Worm (Caenorhabditis elegans) whole organism, L2 larva: Measurements from ENCODE around the gene sqst-3.

Source experiments
- F13H6.1 ChIP-seq: sonication (generic microtip); optimal IDR thresholded peaks from 2 replicates; lab custom pipeline; 2016; ENCODE audit warnings: missing genetic modification characterization, missing compliant biosample characterization
- aly-2 ChIP-seq: fragments of 150-350 bp; optimal IDR thresholded peaks from 2 replicates; lab custom pipeline; 2014; ENCODE audit warnings: missing biosample characterization, missing genetic modification characterization
- elt-3 ChIP-seq: sonication (generic microtip); optimal IDR thresholded peaks from 2 replicates; lab custom pipeline; 2017; ENCODE audit warnings: missing biosample characterization, missing genetic modification characterization
- lin-39 ChIP-seq: fragments of 150-350 bp; optimal IDR thresholded peaks from 2 replicates; lab custom pipeline; 2014; ENCODE audit warnings: missing biosample characterization, missing genetic modification reagents, missing genetic modification characterization
- nhr-12 ChIP-seq: fragments of 150-350 bp; optimal IDR thresholded peaks from 2 replicates; lab custom pipeline; 2014; ENCODE audit warnings: missing biosample characterization, missing genetic modification characterization
- peb-1 ChIP-seq: fragments of 150-350 bp; optimal IDR thresholded peaks from 2 replicates; lab custom pipeline; 2014; ENCODE audit warnings: missing biosample characterization, missing genetic modification characterization
- sem-4 ChIP-seq: fragments of 150-350 bp; optimal IDR thresholded peaks from 2 replicates; lab custom pipeline; 2014; ENCODE audit warnings: missing biosample characterization, missing genetic modification reagents, missing genetic modification characterization
- snpc-4 ChIP-seq: fragments of 150-350 bp; optimal IDR thresholded peaks from 2 replicates; lab custom pipeline; 2014; ENCODE audit warnings: missing biosample characterization, missing genetic modification characterization
- unc-39 ChIP-seq: fragments of 150-350 bp; optimal IDR thresholded peaks from 2 replicates; lab custom pipeline; 2014; ENCODE audit warnings: missing biosample characterization, missing genetic modification characterization
- ztf-11 ChIP-seq: sonication (generic microtip); optimal IDR thresholded peaks from 2 replicates; lab custom pipeline; 2017; ENCODE audit warnings: missing biosample characterization, missing genetic modification characterization

- TF ChIP-seq aly-2 (tag; lab: Kevin White, UChicago) (no peak), unc-39 (tag; lab: Kevin White, UChicago) (no peak), nhr-12 (tag; lab: Kevin White, UChicago) (no peak), F13H6.1 (tag; lab: Kevin White, UChicago) (no peak), snpc-4 (tag; lab: Kevin White, UChicago) (no peak), peb-1 (tag; lab: Kevin White, UChicago) (no peak), elt-3 (tag; lab: Kevin White, UChicago) (no peak), sem-4 (tag; lab: Kevin White, UChicago) (no peak), ztf-11 (no peak), lin-39 (no peak)
Measured at ce11 chrV:19230413-19230812, at the start of gene sqst-3.
